Worm (Caenorhabditis elegans) whole organism, mixed stage, embryonic: Measurements from ENCODE around the gene C27H5.6.

Source experiments
- M03D4.4 ChIP-seq: sonication (generic microtip); optimal IDR thresholded peaks from 2 replicates; lab custom pipeline; 2017; ENCODE audit warnings: mild to moderate bottlenecking, missing genetic modification characterization, missing compliant biosample characterization
- bed-3 ChIP-seq: fragments of 200-800 bp; sonication (Bioruptor generic); optimal IDR thresholded peaks from 3 replicates; lab custom pipeline; 2018; ENCODE audit warnings: mild to moderate bottlenecking, missing genetic modification characterization, moderate library complexity, missing compliant biosample characterization
- blmp-1 ChIP-seq: fragments of 150-350 bp; optimal IDR thresholded peaks from 2 replicates; lab custom pipeline; 2014; ENCODE audit warnings: missing biosample characterization, missing genetic modification characterization
- ceh-39 ChIP-seq: fragments of 150-350 bp; optimal IDR thresholded peaks from 2 replicates; lab custom pipeline; 2014; ENCODE audit warnings: missing biosample characterization, missing genetic modification characterization
- ceh-43 ChIP-seq: fragments of 200-800 bp; sonication (Bioruptor generic); optimal IDR thresholded peaks from 2 replicates; lab custom pipeline; 2018; ENCODE audit warnings: mild to moderate bottlenecking, missing genetic modification characterization, moderate library complexity, missing compliant biosample characterization
- ceh-83 ChIP-seq: fragments of 200-800 bp; sonication (Bioruptor generic); optimal IDR thresholded peaks from 2 replicates; lab custom pipeline; 2018; ENCODE audit warnings: mild to moderate bottlenecking, missing genetic modification characterization, missing compliant biosample characterization
- ces-1 ChIP-seq: fragments of 150-350 bp; optimal IDR thresholded peaks from 2 replicates; lab custom pipeline; 2014; ENCODE audit warnings: missing biosample characterization, missing genetic modification reagents, missing genetic modification characterization
- cnd-1 ChIP-seq: fragments of 200-800 bp; sonication (Bioruptor generic); optimal IDR thresholded peaks from 2 replicates; lab custom pipeline; 2018; ENCODE audit warnings: mild to moderate bottlenecking, missing genetic modification characterization, missing compliant biosample characterization
- drap-1 ChIP-seq: fragments of 200-800 bp; sonication (Bioruptor generic); optimal IDR thresholded peaks from 3 replicates; lab custom pipeline; 2018; ENCODE audit warnings: mild to moderate bottlenecking, missing genetic modification characterization, missing compliant biosample characterization
- elt-1 ChIP-seq: sonication (generic microtip); optimal IDR thresholded peaks from 2 replicates; lab custom pipeline; 2017; ENCODE audit warnings: missing genetic modification characterization, mild to moderate bottlenecking, missing compliant biosample characterization, antibody characterized with exemption, moderate library complexity, borderline replicate concordance; ENCODE audit not compliant: insufficient read depth
- elt-3 ChIP-seq: fragments of 150-350 bp; optimal IDR thresholded peaks from 2 replicates; lab custom pipeline; 2014; ENCODE audit warnings: missing biosample characterization, missing genetic modification characterization
- flh-1 ChIP-seq: fragments of 200-800 bp; sonication (Bioruptor generic); optimal IDR thresholded peaks from 2 replicates; lab custom pipeline; 2018; ENCODE audit warnings: mild to moderate bottlenecking, missing genetic modification characterization, moderate library complexity, missing compliant biosample characterization
- ham-2 ChIP-seq: fragments of 200-800 bp; sonication (Bioruptor generic); optimal IDR thresholded peaks from 2 replicates; lab custom pipeline; 2018; ENCODE audit warnings: mild to moderate bottlenecking, missing genetic modification characterization, missing compliant biosample characterization
- hlh-1 ChIP-seq: fragments of 150-350 bp; optimal IDR thresholded peaks from 2 replicates; lab custom pipeline; 2014; ENCODE audit warnings: missing biosample characterization, missing genetic modification reagents, missing genetic modification characterization
- lin-13 ChIP-seq: fragments of 150-350 bp; optimal IDR thresholded peaks from 2 replicates; lab custom pipeline; 2014; ENCODE audit warnings: missing biosample characterization, missing genetic modification characterization
- lin-32 ChIP-seq: fragments of 200-800 bp; sonication (Bioruptor generic); optimal IDR thresholded peaks from 2 replicates; lab custom pipeline; 2018; ENCODE audit warnings: mild to moderate bottlenecking, missing genetic modification characterization, missing compliant biosample characterization
- lsy-2 ChIP-seq: fragments of 150-350 bp; optimal IDR thresholded peaks from 2 replicates; lab custom pipeline; 2014; ENCODE audit warnings: missing biosample characterization, missing genetic modification characterization
- mab-5 ChIP-seq: fragments of 150-350 bp; optimal IDR thresholded peaks from 2 replicates; lab custom pipeline; 2014; ENCODE audit warnings: missing biosample characterization, missing genetic modification characterization
- mep-1 ChIP-seq: fragments of 150-350 bp; optimal IDR thresholded peaks from 2 replicates; lab custom pipeline; 2017; ENCODE audit warnings: missing biosample characterization, missing genetic modification reagents, missing genetic modification characterization, inconsistent platforms
- mls-2 ChIP-seq: sonication (generic microtip); optimal IDR thresholded peaks from 2 replicates; lab custom pipeline; 2016; ENCODE audit warnings: mild to moderate bottlenecking, missing genetic modification characterization, moderate library complexity, missing compliant biosample characterization
- nhr-12 ChIP-seq: fragments of 150-350 bp; optimal IDR thresholded peaks from 2 replicates; lab custom pipeline; 2014; ENCODE audit warnings: missing biosample characterization, missing genetic modification characterization
- nhr-2 ChIP-seq: fragments of 150-350 bp; optimal IDR thresholded peaks from 2 replicates; lab custom pipeline; 2014; ENCODE audit warnings: missing biosample characterization, missing genetic modification characterization
- nhr-237 ChIP-seq: fragments of 150-350 bp; optimal IDR thresholded peaks from 2 replicates; lab custom pipeline; 2014; ENCODE audit warnings: missing biosample characterization, missing genetic modification characterization
- nhr-28 ChIP-seq: fragments of 150-350 bp; optimal IDR thresholded peaks from 2 replicates; lab custom pipeline; 2014; ENCODE audit warnings: missing biosample characterization, missing genetic modification characterization
- nhr-76 ChIP-seq: sonication (generic microtip); optimal IDR thresholded peaks from 2 replicates; lab custom pipeline; 2017; ENCODE audit warnings: missing biosample characterization, missing genetic modification characterization
- pha-4 ChIP-seq: fragments of 150-350 bp; optimal IDR thresholded peaks from 2 replicates; lab custom pipeline; 2018; ENCODE audit warnings: missing biosample characterization, missing genetic modification reagents, missing genetic modification characterization
- sem-2 ChIP-seq: fragments of 200-800 bp; sonication (Bioruptor generic); optimal IDR thresholded peaks from 2 replicates; lab custom pipeline; 2018; ENCODE audit warnings: mild to moderate bottlenecking, missing genetic modification characterization, missing compliant biosample characterization
- snpc-4 ChIP-seq: fragments of 150-350 bp; optimal IDR thresholded peaks from 2 replicates; lab custom pipeline; 2014; ENCODE audit warnings: missing biosample characterization, missing genetic modification characterization
- sptf-1 ChIP-seq: sonication (generic microtip); optimal IDR thresholded peaks from 2 replicates; lab custom pipeline; 2017; ENCODE audit warnings: mild to moderate bottlenecking, missing genetic modification characterization, moderate library complexity, missing compliant biosample characterization
- tbx-8 ChIP-seq: fragments of 200-800 bp; sonication (Bioruptor generic); optimal IDR thresholded peaks from 2 replicates; lab custom pipeline; 2018; ENCODE audit warnings: mild to moderate bottlenecking, missing genetic modification characterization, moderate library complexity, missing compliant biosample characterization
- unc-120 ChIP-seq: sonication (generic microtip); optimal IDR thresholded peaks from 2 replicates; lab custom pipeline; 2017; ENCODE audit warnings: missing genetic modification characterization, missing compliant biosample characterization; ENCODE audit not compliant: poor library complexity, severe bottlenecking
- unc-39 ChIP-seq: fragments of 150-350 bp; optimal IDR thresholded peaks from 2 replicates; lab custom pipeline; 2014; ENCODE audit warnings: missing biosample characterization, missing genetic modification characterization
- unc-62 ChIP-seq: fragments of 150-350 bp; optimal IDR thresholded peaks from 2 replicates; lab custom pipeline; 2014; ENCODE audit warnings: missing biosample characterization, missing genetic modification reagents, missing genetic modification characterization
- zip-8 ChIP-seq: fragments of 150-350 bp; optimal IDR thresholded peaks from 2 replicates; lab custom pipeline; 2014; ENCODE audit warnings: missing biosample characterization, missing genetic modification characterization
- ztf-11 ChIP-seq: fragments of 150-350 bp; optimal IDR thresholded peaks from 2 replicates; lab custom pipeline; 2014; ENCODE audit warnings: missing biosample characterization, missing genetic modification characterization

The C27H5.6 gene

DNA sequence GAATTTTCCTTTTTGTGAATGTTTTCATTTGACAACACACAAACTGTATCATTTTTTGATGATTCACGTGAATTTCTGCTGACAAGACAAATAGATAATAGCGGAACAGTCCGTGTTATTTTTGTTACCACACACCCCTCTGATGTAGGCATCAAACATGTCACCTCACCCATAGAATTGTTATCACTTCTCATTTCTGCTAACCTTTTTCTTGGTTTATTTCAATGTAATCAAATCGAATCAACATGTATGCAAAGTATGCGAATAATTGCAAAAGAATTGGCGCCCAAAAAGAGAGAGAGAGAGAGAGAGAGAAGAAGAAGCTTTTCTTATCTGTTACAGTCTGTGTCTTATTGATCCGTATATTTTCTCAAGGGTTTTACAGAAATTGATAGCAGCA, 29.6 kb downstream of the C27H5.6 start:
- no peak for TF ChIP-seq nhr-2
- TF ChIP-seq, all 35 proteins: peak for 0

DNA sequence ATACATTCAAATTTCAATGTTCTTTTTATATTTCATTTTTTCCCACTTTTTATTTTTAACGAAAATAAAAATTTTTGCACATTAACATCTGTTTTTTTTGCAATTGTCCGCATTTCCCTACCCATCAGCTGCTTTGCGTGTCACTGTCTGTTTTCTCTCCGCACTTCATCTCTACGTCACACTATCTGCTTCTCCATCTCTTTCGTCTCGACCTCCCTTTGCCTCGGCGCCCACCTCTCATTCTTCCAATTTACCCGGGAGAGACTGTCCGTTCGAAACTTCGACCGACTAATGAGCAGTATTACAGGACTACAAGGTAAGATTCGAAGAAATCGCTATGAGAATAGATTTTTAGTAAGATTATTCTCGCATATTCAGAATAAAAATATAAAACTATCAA, 31.6 kb downstream of the C27H5.6 start, which contains the start of gene C27H5.2:
Gene C27H5.2 (plus strand): TSS at position 190 of the 400 bp plus-strand sequence.
- peak; percentile 31 for TF ChIP-seq hlh-1
- TF ChIP-seq elt-1 (tag; lab: Kevin White, UChicago) = no peak

DNA sequence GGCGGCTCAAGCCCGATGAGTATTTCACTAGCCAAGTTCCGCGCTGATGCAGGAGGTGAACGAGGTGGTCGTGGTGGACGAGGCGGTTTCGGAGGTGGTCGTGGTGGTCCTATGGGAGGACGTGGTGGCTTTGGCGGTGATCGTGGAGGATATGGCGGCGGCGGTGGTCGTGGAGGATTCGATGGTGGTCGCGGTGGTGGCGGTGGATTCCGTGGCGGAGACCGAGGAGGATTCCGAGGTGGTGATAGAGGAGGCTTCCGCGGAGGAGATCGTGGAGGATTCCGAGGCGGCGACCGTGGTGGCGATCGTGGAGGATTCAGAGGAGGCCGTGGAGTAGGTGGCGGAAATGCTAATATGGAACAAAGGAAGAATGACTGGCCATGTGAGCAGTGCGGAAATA, 32.3 kb downstream of the C27H5.6 start:
- TF ChIP-seq mls-2 (tag; lab: Kevin White, UChicago) (no peak), nhr-2 (no peak)

DNA sequence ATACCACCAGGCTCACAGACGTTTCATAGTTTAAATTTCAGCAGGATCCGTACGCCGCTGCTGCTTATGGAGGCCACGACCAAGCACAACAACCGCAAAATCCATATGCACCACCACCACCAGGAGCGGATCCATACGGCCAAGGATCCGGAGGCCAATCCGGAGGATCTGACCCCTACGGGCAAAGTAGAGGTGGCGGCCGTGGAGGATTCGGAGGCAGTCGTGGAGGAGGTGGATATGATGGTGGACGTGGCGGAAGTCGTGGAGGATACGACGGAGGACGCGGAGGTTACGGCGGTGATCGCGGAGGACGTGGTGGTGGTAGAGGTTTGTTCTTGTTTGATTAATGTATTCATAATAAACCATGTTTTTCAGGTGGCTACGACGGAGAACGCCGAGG, 33.9 kb downstream of the C27H5.6 start:
- peak; percentile 1 for TF ChIP-seq sptf-1 (tag; lab: Kevin White, UChicago)

DNA sequence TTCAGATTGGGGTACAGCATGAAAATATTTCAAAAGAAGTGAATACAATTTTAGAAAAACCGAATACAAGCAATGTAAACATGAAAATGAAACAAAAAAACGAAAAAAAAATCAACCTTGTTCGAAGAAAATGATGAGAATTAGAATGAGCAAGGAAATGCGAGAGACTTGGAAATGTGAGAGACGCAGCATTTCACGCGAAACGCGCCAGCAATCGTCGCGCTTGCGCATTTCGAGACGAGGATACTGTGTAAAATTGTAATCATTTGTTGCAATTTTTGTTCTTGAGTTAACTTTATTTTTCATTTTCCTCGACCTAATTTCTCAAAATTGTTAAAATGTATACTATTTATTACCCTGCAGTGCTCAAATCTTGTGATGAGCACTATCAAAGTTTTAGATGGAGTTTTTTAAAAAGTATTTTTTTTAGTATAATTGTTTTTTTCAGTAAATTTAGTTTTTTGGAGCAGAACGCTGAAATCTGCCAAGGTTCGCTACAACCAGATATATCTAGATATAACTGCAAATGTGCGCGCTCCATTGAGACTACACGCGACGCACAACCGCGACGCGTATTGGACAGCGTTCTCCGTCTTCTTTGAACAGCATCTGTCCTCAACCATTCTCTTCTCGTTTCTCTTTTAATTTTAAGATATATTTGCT, 34.9 kb downstream of the C27H5.6 start, which contains the start of gene fust-1:
Gene fust-1 (plus strand): TSS at position 613 of the 663 bp plus-strand sequence.
- TF ChIP-seq ces-1 (GFP tag; lab: Kevin White, UChicago) (peak; percentile 74), blmp-1 (tag; lab: Kevin White, UChicago) (peak; percentile 32), pha-4 (tag; lab: Kevin White, UChicago) (peak; percentile 97), nhr-76 (tag; lab: Kevin White, UChicago) (no peak), tbx-8 (GFP tag; lab: Kevin White, UChicago) (peak; percentile 19), nhr-237 (tag; lab: Kevin White, UChicago) (peak; percentile 92), mep-1 (tag; lab: Kevin White, UChicago) (peak; percentile 98), flh-1 (no peak), lin-13 (tag; lab: Kevin White, UChicago) (peak; percentile 94), unc-39 (tag; lab: Kevin White, UChicago) (no peak), mab-5 (tag; lab: Kevin White, UChicago) (no peak), nhr-28 (no peak), lin-32 (GFP tag; lab: Kevin White, UChicago) (peak; percentile 20), cnd-1 (peak; percentile 71), hlh-1 (peak; percentile 43), nhr-12 (tag; lab: Kevin White, UChicago) (peak; percentile 36), snpc-4 (tag; lab: Kevin White, UChicago) (no peak), zip-8 (tag; lab: Kevin White, UChicago) (no peak), M03D4.4 (tag; lab: Kevin White, UChicago) (peak; percentile 74), ceh-39 (tag; lab: Kevin White, UChicago) (peak; percentile 48), unc-120 (tag; lab: Kevin White, UChicago) (peak; percentile 37), ztf-11 (peak; percentile 32), mls-2 (tag; lab: Kevin White, UChicago) (peak; percentile 82), drap-1 (peak; percentile 75), ceh-83 (peak; percentile 42), ham-2 (GFP tag; lab: Kevin White, UChicago) (no peak), elt-3 (tag; lab: Kevin White, UChicago) (peak; percentile 31), elt-1 (tag; lab: Kevin White, UChicago) (no peak), lsy-2 (tag; lab: Kevin White, UChicago) (peak; percentile 93), unc-62 (GFP tag; lab: Kevin White, UChicago) (peak; percentile 14), bed-3 (GFP tag; lab: Kevin White, UChicago) (peak; percentile 32), ceh-43 (peak; percentile 68), sptf-1 (tag; lab: Kevin White, UChicago) (peak; percentile 87), sem-2 (peak; percentile 52), nhr-2 (peak; percentile 66)
- TF ChIP-seq, all 35 proteins: peak for 26
